Fruit fly (Drosophila melanogaster): ENCODE measurements around the gene PolD3.
A peak's percentile ranks its signal among the peaks of the same experiment; 100 is the strongest.

The PolD3 gene

DNA sequence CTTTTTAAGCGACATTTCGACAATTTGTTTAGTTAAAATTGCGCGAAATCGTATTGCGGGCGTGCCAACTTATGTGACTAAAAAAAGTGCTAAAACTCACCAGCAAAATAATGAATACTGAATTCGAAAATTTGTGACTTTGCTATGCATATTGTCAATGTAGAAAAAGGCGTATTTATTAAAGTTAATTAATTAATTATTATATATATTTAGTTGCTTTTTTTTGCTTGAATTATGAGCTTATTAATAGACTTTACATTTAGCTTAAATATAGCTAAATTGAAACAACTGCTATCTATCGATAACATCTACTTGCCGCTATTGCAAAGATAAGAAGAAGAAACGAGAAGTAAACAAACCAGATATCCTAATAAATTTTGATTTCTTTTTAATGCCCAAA, at the start of gene PolD3, which contains the start of gene Uxt:
Gene PolD3 (minus strand): TSS at position 56 of the 400 bp plus-strand sequence.
Gene Uxt (plus strand): TSS at position 333 of the 400 bp plus-strand sequence.
- no peak for TF ChIP-seq CG32264 (GFP tag; optimal IDR thresholded peaks at IDR 0.05)
- peak; percentile 13 for TF ChIP-seq woc (GFP tag; optimal IDR thresholded peaks at IDR 0.05)
- TF ChIP-seq Myc (optimal IDR thresholded peaks at IDR 0.05) = peak; percentile 56

- TF ChIP-seq dsf (GFP tag; optimal IDR thresholded peaks at IDR 0.05; ENCODE audit: borderline replicate concordance) = no peak
- no peak for TF ChIP-seq sv (GFP tag; optimal IDR thresholded peaks at IDR 0.05)
- TF ChIP-seq Hnf4 (GFP tag; optimal IDR thresholded peaks at IDR 0.05) = peak; percentile 28
- peak; percentile 69 for TF ChIP-seq OdsH (GFP tag; optimal IDR thresholded peaks at IDR 0.05)
- no peak for TF ChIP-seq CG32264 (GFP tag; optimal IDR thresholded peaks at IDR 0.05)
- TF ChIP-seq CrebA (GFP tag; optimal IDR thresholded peaks at IDR 0.05; ENCODE audit: borderline replicate concordance) = no peak
- no peak for TF ChIP-seq pan (optimal IDR thresholded peaks at IDR 0.05)
- TF ChIP-seq Abd-B (GFP tag; optimal IDR thresholded peaks at IDR 0.05) = no peak
- no peak for TF ChIP-seq Myc (optimal IDR thresholded peaks at IDR 0.05)
- peak; percentile 62 for TF ChIP-seq woc (GFP tag; optimal IDR thresholded peaks at IDR 0.05)
- TF ChIP-seq rgr (GFP tag; optimal IDR thresholded peaks at IDR 0.05) = peak; percentile 53
- TF ChIP-seq Hr78 (GFP tag; optimal IDR thresholded peaks at IDR 0.05) = no peak
- TF ChIP-seq h (GFP tag; optimal IDR thresholded peaks at IDR 0.05) = peak; percentile 74
- TF ChIP-seq Dfd (GFP tag; optimal IDR thresholded peaks at IDR 0.05) = no peak
- TF ChIP-seq foxo (GFP tag; optimal IDR thresholded peaks at IDR 0.05) = peak in 1 of 2 experiments; percentile 67
- TF ChIP-seq dmrt93B (GFP tag; optimal IDR thresholded peaks at IDR 0.05) = peak; percentile 38
- peak; percentile 72 for TF ChIP-seq Sp1 (GFP tag; optimal IDR thresholded peaks at IDR 0.05)
- no peak for TF ChIP-seq Dif (GFP tag; optimal IDR thresholded peaks at IDR 0.05; ENCODE audit: partially characterized antibody)
- TF ChIP-seq fru (GFP tag; optimal IDR thresholded peaks at IDR 0.05) = peak; percentile 76
- TF ChIP-seq usp (GFP tag; optimal IDR thresholded peaks at IDR 0.05) = no peak
- TF ChIP-seq lola (GFP tag; optimal IDR thresholded peaks at IDR 0.05) = no peak
- peak; percentile 33 for TF ChIP-seq Jra (GFP tag; optimal IDR thresholded peaks at IDR 0.05)
- TF ChIP-seq br (GFP tag; optimal IDR thresholded peaks at IDR 0.05) = peak; percentile 54
- TF ChIP-seq Vsx2 (GFP tag; optimal IDR thresholded peaks at IDR 0.05; ENCODE audit: partially characterized antibody) = no peak
- TF ChIP-seq psq (GFP tag; optimal IDR thresholded peaks at IDR 0.05) = peak; percentile 68
- no peak for TF ChIP-seq CG9705 (GFP tag; optimal IDR thresholded peaks at IDR 0.05)
- no peak for TF ChIP-seq GATAd (GFP tag; optimal IDR thresholded peaks at IDR 0.05)
- TF ChIP-seq ey (GFP tag; optimal IDR thresholded peaks at IDR 0.05) = peak; percentile 23
- no peak for TF ChIP-seq Mio (GFP tag; optimal IDR thresholded peaks at IDR 0.05)
- peak; percentile 63 for TF ChIP-seq HLH106 (tag; optimal IDR thresholded peaks at IDR 0.05)
- no peak for TF ChIP-seq N (GFP tag; optimal IDR thresholded peaks at IDR 0.05)
- no peak for TF ChIP-seq Rel (GFP tag; optimal IDR thresholded peaks at IDR 0.05)
- no peak for TF ChIP-seq Rel (tag; optimal IDR thresholded peaks at IDR 0.05)
These were observed 48.3 kb upstream of the PolD3 start for dm6 chr2L:15304359-15304758.

DNA sequence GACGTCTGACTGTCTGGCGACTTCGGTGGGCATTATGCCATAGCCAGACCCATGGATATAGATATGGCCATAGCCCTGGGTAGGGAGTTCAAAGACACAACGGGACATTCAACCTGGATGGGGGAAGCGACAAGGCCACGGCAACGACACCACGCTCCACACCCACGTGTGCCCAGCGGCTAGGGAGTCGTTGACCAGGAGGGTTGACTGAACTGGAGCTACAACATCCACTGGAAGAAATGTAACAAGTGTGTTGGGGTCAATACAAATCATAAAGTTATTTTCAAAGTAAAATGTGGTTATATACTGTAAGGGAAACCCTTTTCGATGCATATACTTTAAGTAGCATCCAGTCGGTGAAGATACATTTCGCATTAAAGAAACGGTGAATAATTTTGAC, 45.7 kb upstream of the PolD3 start:
- no peak for TF ChIP-seq fru (GFP tag; optimal IDR thresholded peaks at IDR 0.05)
- TF ChIP-seq Abd-B (GFP tag; optimal IDR thresholded peaks at IDR 0.05) = no peak
- no peak for TF ChIP-seq foxo (GFP tag; optimal IDR thresholded peaks at IDR 0.05)
- TF ChIP-seq Sp1 (GFP tag; optimal IDR thresholded peaks at IDR 0.05) = no peak
- no peak for TF ChIP-seq psq (GFP tag; optimal IDR thresholded peaks at IDR 0.05)
- TF ChIP-seq woc (GFP tag; optimal IDR thresholded peaks at IDR 0.05) = no peak
- no peak for TF ChIP-seq dl (GFP tag; optimal IDR thresholded peaks at IDR 0.05; ENCODE audit: insufficient read depth in 1 of 2, partially characterized antibody in 2 of 2)
- no peak for TF ChIP-seq jim (GFP tag; optimal IDR thresholded peaks at IDR 0.05)
- no peak for TF ChIP-seq Mio (GFP tag; optimal IDR thresholded peaks at IDR 0.05)
- TF ChIP-seq br (GFP tag; optimal IDR thresholded peaks at IDR 0.05) = no peak
- TF ChIP-seq Hnf4 (GFP tag; optimal IDR thresholded peaks at IDR 0.05) = no peak
- no peak for TF ChIP-seq CG32264 (GFP tag; optimal IDR thresholded peaks at IDR 0.05)
- TF ChIP-seq dmrt93B (GFP tag; optimal IDR thresholded peaks at IDR 0.05) = no peak
- TF ChIP-seq Dif (GFP tag; optimal IDR thresholded peaks at IDR 0.05; ENCODE audit: partially characterized antibody) = no peak
- TF ChIP-seq Hr83 (GFP tag; optimal IDR thresholded peaks at IDR 0.05; ENCODE audit: poor library complexity, severe bottlenecking) = no peak
- no peak for TF ChIP-seq N (GFP tag; optimal IDR thresholded peaks at IDR 0.05)
- TF ChIP-seq OdsH (GFP tag; optimal IDR thresholded peaks at IDR 0.05) = no peak
